Fruit fly (Drosophila melanogaster) whole organism, pupa: ENCODE data around the gene CG17258.

ENCODE experiments used
- CG10348 ChIP-seq: fragments of 200-800 bp; sonication (Bioruptor generic); IDR thresholded peaks from 2 replicates; pipeline ENCODE4 v1.3.6; 2022; ENCODE audit warnings: missing biosample characterization, missing genetic modification characterization
- CG12605 ChIP-seq: fragments of 200-800 bp; sonication (Bioruptor generic); IDR thresholded peaks from 2 replicates; pipeline ENCODE4 v1.3.6; 2022; ENCODE audit warnings: missing biosample characterization, missing genetic modification characterization
- CG13204 ChIP-seq: fragments of 200-800 bp; sonication (Bioruptor generic); optimal IDR thresholded peaks from 2 replicates; lab custom pipeline; 2018; ENCODE audit warnings: missing biosample characterization, mild to moderate bottlenecking, missing genetic modification characterization, moderate library complexity
- CG14655 ChIP-seq: fragments of 200-800 bp; sonication (Bioruptor generic); optimal IDR thresholded peaks from 3 replicates; lab custom pipeline; 2017; ENCODE audit warnings: mild to moderate bottlenecking, missing biosample characterization, missing genetic modification reagents, missing genetic modification characterization
- CG15710 ChIP-seq: fragments of 200-800 bp; sonication (Bioruptor generic); optimal IDR thresholded peaks from 2 replicates; lab custom pipeline; 2018; ENCODE audit warnings: missing biosample characterization, mild to moderate bottlenecking, missing genetic modification characterization, moderate library complexity
- CG17806 ChIP-seq: fragments of 200-800 bp; sonication (Bioruptor generic); optimal IDR thresholded peaks from 2 replicates; lab custom pipeline; 2018; ENCODE audit warnings: missing biosample characterization, mild to moderate bottlenecking, missing genetic modification characterization, moderate library complexity
- CG32121 ChIP-seq: fragments of 200-800 bp; sonication (Bioruptor generic); IDR thresholded peaks from 2 replicates; pipeline ENCODE4 v1.3.6; 2022; ENCODE audit warnings: missing biosample characterization, missing genetic modification characterization
- CG34367 ChIP-seq: fragments of 200-800 bp; sonication (Bioruptor generic); optimal IDR thresholded peaks from 2 replicates; lab custom pipeline; 2018; ENCODE audit warnings: missing biosample characterization, mild to moderate bottlenecking, missing genetic modification characterization
- CG4496 ChIP-seq: fragments of 200-800 bp; sonication (Bioruptor generic); IDR thresholded peaks from 3 replicates; pipeline ENCODE4 v1.3.6; 2022; ENCODE audit warnings: missing biosample characterization, missing genetic modification characterization
- CG8159 ChIP-seq: fragments of 200-800 bp; sonication (Bioruptor generic); optimal IDR thresholded peaks from 3 replicates; lab custom pipeline; 2018; ENCODE audit warnings: missing biosample characterization, mild to moderate bottlenecking, missing genetic modification characterization, moderate library complexity
- CG8301 ChIP-seq: fragments of 200-800 bp; sonication (Bioruptor generic); optimal IDR thresholded peaks from 2 replicates; lab custom pipeline; 2018; ENCODE audit warnings: missing biosample characterization, mild to moderate bottlenecking, missing genetic modification characterization
- CG9948 ChIP-seq: fragments of 200-800 bp; sonication (Bioruptor generic); optimal IDR thresholded peaks from 2 replicates; lab custom pipeline; 2018; ENCODE audit warnings: missing biosample characterization, mild to moderate bottlenecking, missing genetic modification characterization, moderate library complexity
- D1 ChIP-seq: fragments of 200-800 bp; sonication (Bioruptor generic); optimal IDR thresholded peaks from 2 replicates; lab custom pipeline; 2018; ENCODE audit warnings: missing biosample characterization, mild to moderate bottlenecking, missing genetic modification characterization, moderate library complexity
- EcR ChIP-seq: fragments of 200-800 bp; sonication (Bioruptor generic); optimal IDR thresholded peaks from 3 replicates; lab custom pipeline; 2019; ENCODE audit warnings: missing biosample characterization, missing genetic modification characterization, mild to moderate bottlenecking, moderate library complexity, missing genetic modification reagents
- Ets98B ChIP-seq: fragments of 200-800 bp; sonication (Bioruptor generic); IDR thresholded peaks from 2 replicates; pipeline ENCODE4 v1.3.6; 2022; ENCODE audit warnings: missing biosample characterization, missing genetic modification characterization
- Pif1A ChIP-seq: fragments of 200-800 bp; sonication (Bioruptor generic); optimal IDR thresholded peaks from 3 replicates; lab custom pipeline; 2016; ENCODE audit warnings: missing biosample characterization, missing genetic modification characterization
- Pif1B ChIP-seq: fragments of 200-800 bp; sonication (Bioruptor generic); optimal IDR thresholded peaks from 3 replicates; lab custom pipeline; 2016; ENCODE audit warnings: missing biosample characterization, missing genetic modification characterization
- Snoo ChIP-seq: fragments of 200-800 bp; sonication (Bioruptor generic); optimal IDR thresholded peaks from 3 replicates; lab custom pipeline; 2017; ENCODE audit warnings: missing biosample characterization, mild to moderate bottlenecking, missing genetic modification characterization, inconsistent platforms
- fd96Ca ChIP-seq: fragments of 200-800 bp; sonication (Bioruptor generic); IDR thresholded peaks from 3 replicates; pipeline ENCODE4 v1.3.6; 2022; ENCODE audit warnings: missing biosample characterization, missing genetic modification characterization
- gl ChIP-seq: fragments of 200-800 bp; sonication (Bioruptor generic); optimal IDR thresholded peaks from 2 replicates; lab custom pipeline; 2018; ENCODE audit warnings: missing biosample characterization, mild to moderate bottlenecking, missing genetic modification characterization
- rn ChIP-seq: fragments of 200-800 bp; sonication (Bioruptor generic); IDR thresholded peaks from 2 replicates; pipeline ENCODE4 v1.3.6; 2022; ENCODE audit warnings: missing biosample characterization, missing genetic modification characterization

The CG17258 gene

DNA sequence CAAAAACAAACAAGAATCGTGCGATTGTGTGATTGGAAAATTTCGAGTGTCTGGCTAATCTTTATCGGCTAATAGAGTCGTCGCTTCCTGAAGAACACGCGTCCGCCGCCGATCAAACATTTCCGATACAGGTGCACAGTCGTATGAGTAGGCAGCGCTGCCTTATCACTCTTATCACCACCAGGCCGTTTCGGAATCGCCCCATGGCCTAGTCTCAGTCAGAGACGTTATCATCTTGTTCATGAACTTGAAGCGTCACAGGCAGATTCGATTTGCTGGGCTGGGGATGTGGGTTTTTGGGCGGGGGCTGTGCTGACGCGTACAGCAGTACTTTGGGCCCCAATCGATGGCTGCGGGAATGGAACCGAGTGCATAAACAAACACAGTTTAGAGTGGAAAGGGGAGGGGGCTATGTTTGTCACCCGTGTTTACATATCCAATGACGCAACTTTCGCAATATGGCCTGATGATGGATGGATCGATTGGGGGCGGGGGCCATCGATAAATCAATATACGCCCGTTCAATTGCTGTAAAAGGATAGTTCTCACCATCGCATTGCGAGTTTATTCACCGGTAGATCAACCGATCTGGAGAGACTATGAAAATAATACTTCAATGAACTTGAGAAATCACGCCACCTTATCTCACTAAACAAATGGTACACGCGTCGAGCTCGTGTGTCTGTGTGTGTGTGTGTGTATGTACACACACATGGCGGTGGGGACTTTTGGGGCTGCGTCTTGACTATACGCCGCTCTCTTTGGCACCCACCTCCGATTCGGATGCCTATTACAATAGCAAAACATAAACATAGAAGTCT lies 23.0 kb upstream of the CG17258 start:
- TF ChIP-seq EcR (GFP tag; lab: Kevin White, UChicago) (peak; percentile 0), Snoo (tag; lab: Kevin White, UChicago) (no peak)

DNA sequence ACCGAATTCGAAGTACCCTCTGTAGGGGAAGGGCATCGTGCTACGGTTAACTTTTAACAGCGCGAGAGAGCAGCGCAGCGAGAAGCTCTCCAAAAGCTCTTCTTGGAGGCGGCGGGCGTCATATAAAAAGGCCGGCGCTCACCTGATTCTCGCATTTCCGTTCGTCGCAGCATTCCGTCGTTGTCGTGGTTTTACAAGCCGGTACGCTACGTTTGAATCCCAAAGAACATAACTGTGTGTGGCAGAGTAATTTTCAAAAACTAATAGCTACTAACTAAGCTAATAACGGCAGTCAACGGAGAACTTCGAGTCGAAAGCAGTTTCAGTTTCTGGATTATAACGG lies 21.3 kb upstream of the CG17258 start, which contains the start of gene FASN1:
Gene FASN1 (plus strand): TSS at position 151 of the 343 bp plus-strand sequence.
- TF ChIP-seq CG10348 (GFP tag; lab: Robert Waterston, UW) (no peak), CG32121 (GFP tag; lab: Robert Waterston, UW) (peak; percentile 23; the same call in 1 of the 2 replicates), Ets98B (GFP tag; lab: Robert Waterston, UW) (peak; percentile 52; the same call in 1 of the 2 replicates), CG8159 (tag; lab: Kevin White, UChicago) (peak; percentile 3), fd96Ca (GFP tag; lab: Robert Waterston, UW) (peak; percentile 50; the same call in 2 of the 3 replicates), CG12605 (peak; percentile 46), CG4496 (GFP tag; lab: Robert Waterston, UW) (0 out of 3 replicates have a peak, but pooled peaks have one; percentile 58), CG14655 (GFP tag; lab: Kevin White, UChicago) (no peak), Pif1B (GFP tag; lab: Kevin White, UChicago) (peak; percentile 11)

DNA sequence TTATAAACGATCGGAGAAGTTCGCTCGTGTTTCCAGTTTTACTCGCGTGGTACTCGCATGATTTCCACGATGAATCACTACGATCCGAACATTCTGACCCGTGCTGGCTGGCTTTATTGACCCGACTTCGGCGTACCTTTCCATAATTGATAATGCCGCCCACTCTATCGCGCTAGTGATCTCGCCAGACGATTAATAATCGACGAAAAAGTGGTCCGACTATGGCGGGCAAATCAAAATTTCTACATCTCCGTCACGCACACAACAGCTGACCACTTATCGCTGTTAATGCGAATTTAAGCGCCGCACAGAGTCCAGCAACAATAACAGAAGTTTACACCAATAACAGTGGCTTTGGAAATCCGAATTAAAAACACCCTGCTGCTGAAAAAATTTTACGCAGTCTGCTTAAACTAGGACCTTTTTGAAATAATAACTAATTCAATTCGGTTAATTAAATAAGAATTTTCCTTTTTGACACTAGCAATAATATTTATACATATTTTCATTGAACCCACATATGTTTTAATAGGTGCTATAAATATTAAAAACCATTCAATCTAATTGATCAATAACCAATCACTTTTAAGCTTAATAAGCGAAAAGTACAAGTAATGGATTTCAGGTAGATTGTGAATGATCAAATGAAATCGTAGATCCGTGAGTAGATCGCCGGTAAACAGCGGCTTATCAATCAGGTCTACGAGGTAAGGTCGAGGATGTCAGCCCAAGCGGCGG lies 20.7 kb upstream of the CG17258 start:
- no peak for TF ChIP-seq gl (tag; lab: Kevin White, UChicago)
- peak; percentile 54 for TF ChIP-seq CG8159 (tag; lab: Kevin White, UChicago)
- TF ChIP-seq CG4496 (GFP tag; lab: Robert Waterston, UW), result no peak
- TF ChIP-seq CG14655 (GFP tag; lab: Kevin White, UChicago), result peak; percentile 75
- peak; percentile 38 for TF ChIP-seq CG15710 (tag; lab: Kevin White, UChicago)
- no peak for TF ChIP-seq CG34367 (tag; lab: Kevin White, UChicago)
- peak; percentile 21 for TF ChIP-seq CG9948 (tag; lab: Kevin White, UChicago)
- TF ChIP-seq Pif1A (GFP tag; lab: Kevin White, UChicago), result peak; percentile 35
- TF ChIP-seq Pif1B (GFP tag; lab: Kevin White, UChicago), result peak; percentile 33
- no peak for TF ChIP-seq fd96Ca (GFP tag; lab: Robert Waterston, UW)
- no peak for TF ChIP-seq CG10348 (GFP tag; lab: Robert Waterston, UW)

DNA sequence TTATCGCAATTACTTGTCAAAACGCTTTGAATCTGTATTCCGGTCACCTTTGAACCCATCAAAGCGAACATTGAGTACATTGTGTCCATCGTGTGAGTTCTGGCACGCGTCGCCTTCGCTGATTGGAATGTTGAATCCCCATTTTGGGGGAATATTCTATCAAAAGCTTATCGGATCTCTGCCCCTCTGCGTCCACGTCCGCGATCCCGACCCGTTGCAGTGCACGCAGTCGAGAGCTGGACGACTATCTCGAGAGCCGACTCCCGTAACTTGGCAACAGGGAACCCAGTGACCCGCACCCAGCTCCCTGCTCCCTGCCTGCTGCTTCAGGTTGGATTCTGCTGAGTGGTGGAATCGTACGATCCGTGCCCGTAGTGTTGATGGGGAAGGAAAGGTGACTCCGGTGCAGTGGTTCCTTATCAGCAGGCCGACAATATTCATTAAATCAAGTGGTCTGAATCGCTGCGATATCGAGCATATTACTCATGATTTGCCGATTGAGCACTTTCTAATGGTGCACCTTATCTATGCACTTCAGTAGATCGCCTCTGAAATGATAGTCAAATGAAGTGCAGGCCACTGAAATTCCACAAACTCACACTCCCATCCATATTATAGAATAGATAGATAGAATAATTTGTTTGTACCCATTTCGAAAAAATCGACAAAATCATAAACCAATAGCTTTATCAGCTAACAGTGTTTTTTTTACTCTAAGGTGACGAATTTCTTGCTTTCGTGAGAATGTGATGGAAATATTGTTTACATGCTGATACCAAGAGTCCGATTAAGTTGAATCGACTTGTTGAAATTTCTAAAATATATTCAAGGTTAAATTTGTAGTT lies 9.7 kb upstream of the CG17258 start:
- TF ChIP-seq Snoo (tag; lab: Kevin White, UChicago), result no peak

DNA sequence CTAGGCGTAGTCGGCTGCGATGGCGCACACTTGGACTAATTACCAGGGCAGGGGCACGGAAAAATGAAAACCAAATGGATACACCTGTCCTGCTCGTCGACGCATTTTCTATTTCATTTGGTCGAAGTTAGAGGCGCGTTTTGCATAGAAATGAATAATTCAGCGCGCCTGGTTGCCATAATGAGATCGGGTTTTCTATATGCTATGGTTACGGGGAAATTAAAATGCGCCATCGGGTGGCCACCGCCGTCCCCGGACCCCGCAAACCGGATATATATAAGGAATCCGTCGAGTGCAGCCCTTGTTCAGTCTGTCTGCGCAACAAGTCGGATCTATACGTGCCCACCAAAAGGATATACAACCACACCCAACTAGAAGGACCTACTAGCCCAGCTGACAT lies 8.5 kb upstream of the CG17258 start, which contains the start of gene FASN2:
Gene FASN2 (plus strand): TSS at position 301 of the 400 bp plus-strand sequence.
- TF ChIP-seq Ets98B (GFP tag; lab: Robert Waterston, UW) (no peak), CG17806 (tag; lab: Kevin White, UChicago) (no peak), CG9948 (tag; lab: Kevin White, UChicago) (no peak), Pif1B (GFP tag; lab: Kevin White, UChicago) (no peak), CG32121 (GFP tag; lab: Robert Waterston, UW) (no peak), CG12605 (no peak)

DNA sequence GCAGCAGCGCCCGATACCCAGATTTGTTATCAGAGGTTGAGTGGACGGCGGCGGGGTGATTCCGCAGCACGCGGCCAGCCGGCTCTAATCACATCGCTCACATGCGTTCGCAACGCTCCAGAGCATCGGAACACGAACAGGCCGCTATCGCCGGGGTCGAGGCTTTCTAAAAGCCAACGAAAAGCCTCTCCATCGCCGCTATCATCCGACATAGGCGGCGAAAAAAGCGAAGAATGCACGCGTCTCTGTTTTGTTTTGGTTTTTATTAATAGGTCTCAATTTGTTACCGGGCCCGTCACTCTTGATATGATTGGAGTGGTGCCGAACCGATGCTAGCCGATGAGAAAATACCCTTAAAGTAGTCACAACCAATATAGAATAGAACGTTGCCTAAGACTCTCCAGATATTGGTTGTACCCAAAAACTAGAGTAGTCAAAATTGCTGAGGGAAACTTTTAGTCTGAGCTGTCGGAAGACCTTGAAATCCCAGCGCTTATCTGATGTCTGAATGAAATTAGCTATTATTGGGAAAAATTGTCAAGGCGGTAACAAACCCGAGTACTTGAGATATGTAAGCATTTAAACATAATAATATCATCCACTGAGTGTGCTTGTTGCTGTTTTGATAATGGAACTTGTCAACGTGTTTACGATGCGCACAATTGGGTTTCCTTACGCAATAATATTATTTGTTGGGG lies 6.9 kb upstream of the CG17258 start, which contains the start of gene CG17261:
Gene CG17261 (plus strand): TSS at position 634 of the 698 bp plus-strand sequence.
- TF ChIP-seq Ets98B (GFP tag; lab: Robert Waterston, UW) (no peak), CG32121 (GFP tag; lab: Robert Waterston, UW) (0 out of 2 replicates have a peak, but pooled peaks have one; percentile 22)

DNA sequence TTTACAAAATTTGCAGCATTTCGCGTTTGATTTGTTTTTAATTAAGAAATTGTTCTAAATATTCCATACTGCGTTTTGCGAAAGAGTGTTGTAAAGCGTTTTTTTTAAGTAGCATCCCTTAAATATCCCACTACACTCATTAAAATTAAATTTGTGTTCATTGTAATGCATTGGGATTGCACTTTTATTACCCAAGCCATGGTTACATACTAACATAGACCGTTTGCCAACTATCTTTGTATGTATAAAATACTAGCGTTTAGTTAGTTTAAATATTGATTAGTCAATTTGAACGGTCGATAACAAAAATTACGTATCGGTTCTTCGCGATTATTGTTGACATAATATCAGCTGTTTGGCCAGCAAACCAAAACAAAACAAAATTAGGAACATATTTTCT lies 4.6 kb upstream of the CG17258 start, which contains the start of the genes cnir and CG17221:
Gene cnir (minus strand): TSS at position 39 of the 400 bp plus-strand sequence.
Gene CG17221 (plus strand): TSS at position 203 of the 400 bp plus-strand sequence.
- TF ChIP-seq CG13204 (no peak), Ets98B (GFP tag; lab: Robert Waterston, UW) (no peak; the same call in 1 of the 2 replicates), Snoo (tag; lab: Kevin White, UChicago) (peak; percentile 46), CG15710 (tag; lab: Kevin White, UChicago) (peak; percentile 58), CG34367 (tag; lab: Kevin White, UChicago) (peak; percentile 49), rn (GFP tag; lab: Robert Waterston, UW) (no peak), CG12605 (no peak), CG14655 (GFP tag; lab: Kevin White, UChicago) (no peak), gl (tag; lab: Kevin White, UChicago) (no peak), CG9948 (tag; lab: Kevin White, UChicago) (peak; percentile 35), D1 (no peak), fd96Ca (GFP tag; lab: Robert Waterston, UW) (peak; percentile 60; the same call in 2 of the 3 replicates), CG10348 (GFP tag; lab: Robert Waterston, UW) (no peak), Pif1A (GFP tag; lab: Kevin White, UChicago) (peak; percentile 61), CG8159 (tag; lab: Kevin White, UChicago) (peak; percentile 47), CG4496 (GFP tag; lab: Robert Waterston, UW) (peak; percentile 56; the same call in 2 of the 3 replicates), Pif1B (GFP tag; lab: Kevin White, UChicago) (peak; percentile 73), CG32121 (GFP tag; lab: Robert Waterston, UW) (no peak), EcR (GFP tag; lab: Kevin White, UChicago) (no peak), CG8301 (tag; lab: Kevin White, UChicago) (no peak), CG17806 (tag; lab: Kevin White, UChicago) (peak; percentile 53)
